Fruit fly (Drosophila melanogaster): Measurements from ENCODE around the gene CG33080.

Gene CG33080

dm6 chrX:5744992-5745732, 27.6 kb upstream of the CG33080 start (continued):
- TF ChIP-seq CG7357 (GFP tag; IDR thresholded peaks at IDR 0.05) (0 out of 3 replicates have a peak, but pooled peaks have one; percentile 22), CG11398 (GFP tag; optimal IDR thresholded peaks at IDR 0.05) (no peak), CG33213 (GFP tag; optimal IDR thresholded peaks at IDR 0.05) (no peak), pb (GFP tag; optimal IDR thresholded peaks at IDR 0.05) (no peak), CG30403 (GFP tag; optimal IDR thresholded peaks at IDR 0.05) (peak; percentile 45), jigr1 (GFP tag; IDR thresholded peaks at IDR 0.05) (no peak), mirr (GFP tag; optimal IDR thresholded peaks at IDR 0.05) (no peak), CG17912 (GFP tag; optimal IDR thresholded peaks at IDR 0.05) (no peak), Deaf1 (tag; optimal IDR thresholded peaks at IDR 0.05) (no peak), crol (GFP tag; IDR thresholded peaks at IDR 0.05) (peak; percentile 85), CG4282 (GFP tag; optimal IDR thresholded peaks at IDR 0.05) (no peak), CG12942 (GFP tag; optimal IDR thresholded peaks at IDR 0.05) (no peak), vnd (GFP tag; IDR thresholded peaks at IDR 0.05; ENCODE audit: partially characterized antibody) (peak; percentile 65), zen2 (GFP tag; IDR thresholded peaks at IDR 0.05; ENCODE audit: partially characterized antibody) (peak; percentile 34; the same call in 1 of the 3 replicates), CG15479 (GFP tag; optimal IDR thresholded peaks at IDR 0.05) (no peak), run (tag; optimal IDR thresholded peaks at IDR 0.05) (no peak), H15 (GFP tag; IDR thresholded peaks at IDR 0.05) (0 out of 3 replicates have a peak, but pooled peaks have one; percentile 32), aop (GFP tag; IDR thresholded peaks at IDR 0.05) (no peak), cwo (GFP tag; optimal IDR thresholded peaks at IDR 0.05) (no peak), CG9876 (GFP tag; optimal IDR thresholded peaks at IDR 0.05) (no peak), wek (GFP tag; optimal IDR thresholded peaks at IDR 0.05) (no peak), nom (GFP tag; optimal IDR thresholded peaks at IDR 0.05) (no peak), CG9609 (GFP tag; optimal IDR thresholded peaks at IDR 0.05) (peak; percentile 36), vvl (GFP tag; IDR thresholded peaks at IDR 0.05) (0 out of 2 replicates have a peak, but pooled peaks have one; percentile 7), CG1647 (GFP tag; optimal IDR thresholded peaks at IDR 0.05) (no peak), Dbx (GFP tag; IDR thresholded peaks at IDR 0.05) (no peak), Mad (GFP tag; optimal IDR thresholded peaks at IDR 0.05) (no peak), ken (GFP tag; IDR thresholded peaks at IDR 0.05) (0 out of 3 replicates have a peak, but pooled peaks have one; percentile 37), trh (GFP tag; optimal IDR thresholded peaks at IDR 0.05) (no peak), CG15601 (tag; optimal IDR thresholded peaks at IDR 0.05) (no peak), NK7.1 (GFP tag; optimal IDR thresholded peaks at IDR 0.05) (no peak), E2f2 (GFP tag; IDR thresholded peaks at IDR 0.05) (no peak), CG17568 (GFP tag; optimal IDR thresholded peaks at IDR 0.05) (no peak), Doc2 (GFP tag; IDR thresholded peaks at IDR 0.05) (no peak), tna (GFP tag; IDR thresholded peaks at IDR 0.05; ENCODE audit: partially characterized antibody) (no peak), CoRest (tag; optimal IDR thresholded peaks at IDR 0.05) (peak; percentile 2), CG32767 (GFP tag; IDR thresholded peaks at IDR 0.05) (no peak), Med (GFP tag) (peak; percentile 75), CG17361 (GFP tag; IDR thresholded peaks at IDR 0.05) (peak; percentile 47; the same call in 1 of the 3 replicates), CG34376 (GFP tag; optimal IDR thresholded peaks at IDR 0.05) (no peak), h (optimal IDR thresholded peaks at IDR 0.05) (no peak), ERR (GFP tag; optimal IDR thresholded peaks at IDR 0.05) (no peak), inv (GFP tag; IDR thresholded peaks at IDR 0.05; ENCODE audit: partially characterized antibody) (peak; percentile 44; the same call in 1 of the 2 replicates), chinmo (GFP tag; IDR thresholded peaks at IDR 0.05; ENCODE audit: partially characterized antibody) (no peak), CG18619 (GFP tag; optimal IDR thresholded peaks at IDR 0.05) (no peak), D (optimal IDR thresholded peaks at IDR 0.05) (no peak), D (GFP tag; optimal IDR thresholded peaks at IDR 0.05) (peak; percentile 15), Asciz (GFP tag; optimal IDR thresholded peaks at IDR 0.05) (no peak), unc-4 (GFP tag; IDR thresholded peaks at IDR 0.05; ENCODE audit: partially characterized antibody) (peak; percentile 70), CG2202 (tag; optimal IDR thresholded peaks at IDR 0.05) (no peak)

All from whole organism, embryonic.